Worm (Caenorhabditis elegans): ENCODE results near the gene F43G6.16.

Gene F43G6.16

ce11 chrII:11798737-11799136, 16.3 kb upstream of the F43G6.16 start, which contains the start of gene hda-5:
TSS of gene hda-5 (plus strand) at chrII:11799037.
- TF ChIP-seq nhr-23 (tag; optimal IDR thresholded peaks at IDR 0.05): no peak
- TF ChIP-seq nhr-10 (tag; optimal IDR thresholded peaks at IDR 0.05): no peak
- TF ChIP-seq dmd-4 (tag; optimal IDR thresholded peaks at IDR 0.05): no peak
- TF ChIP-seq ceh-82 (tag; optimal IDR thresholded peaks at IDR 0.05): no peak
- TF ChIP-seq nhr-77 (tag; optimal IDR thresholded peaks at IDR 0.05): no peak
- no peak for TF ChIP-seq ama-1 (optimal IDR thresholded peaks at IDR 0.05)
- no peak for TF ChIP-seq sem-4 (tag; optimal IDR thresholded peaks at IDR 0.05)
- TF ChIP-seq Y55F3AM.14 (GFP tag; optimal IDR thresholded peaks at IDR 0.05): no peak
- TF ChIP-seq unc-55 (GFP tag; optimal IDR thresholded peaks at IDR 0.05): no peak
- TF ChIP-seq aly-2 (tag; optimal IDR thresholded peaks at IDR 0.05): no peak
- no peak for TF ChIP-seq alr-1 (tag; optimal IDR thresholded peaks at IDR 0.05)
- no peak for TF ChIP-seq blmp-1 (tag; optimal IDR thresholded peaks at IDR 0.05; ENCODE audit: insufficient read depth)
- TF ChIP-seq ztf-11 (tag; optimal IDR thresholded peaks at IDR 0.05): no peak
- no peak for TF ChIP-seq egl-27 (tag; optimal IDR thresholded peaks at IDR 0.05)
- TF ChIP-seq gmeb-1 (tag; optimal IDR thresholded peaks at IDR 0.05): no peak
- TF ChIP-seq lsy-2 (tag; optimal IDR thresholded peaks at IDR 0.05): no peak

DNA sequence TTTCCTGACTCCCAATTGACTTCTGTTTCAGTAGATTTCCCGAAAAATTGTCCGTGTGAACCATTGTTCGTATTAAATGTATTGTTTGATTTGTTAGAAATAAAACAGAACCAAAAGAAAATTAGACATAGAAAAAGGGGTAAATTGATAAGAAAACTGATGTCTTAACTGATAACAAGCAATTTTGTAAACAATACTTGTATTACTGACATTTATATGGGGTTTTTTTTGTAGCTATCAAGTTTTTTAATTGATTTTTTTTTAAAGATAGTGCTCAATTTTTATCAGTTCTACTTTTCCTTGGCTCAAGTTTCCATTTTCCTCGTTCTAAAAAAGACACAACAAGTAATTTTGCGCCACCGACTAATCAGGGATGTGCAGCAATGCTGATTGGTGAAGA, 14.8 kb upstream of the F43G6.16 start:
- no peak for TF ChIP-seq ceh-16 (tag; optimal IDR thresholded peaks at IDR 0.05)
- peak; percentile 17 for TF ChIP-seq fos-1 (tag; optimal IDR thresholded peaks at IDR 0.05)

DNA sequence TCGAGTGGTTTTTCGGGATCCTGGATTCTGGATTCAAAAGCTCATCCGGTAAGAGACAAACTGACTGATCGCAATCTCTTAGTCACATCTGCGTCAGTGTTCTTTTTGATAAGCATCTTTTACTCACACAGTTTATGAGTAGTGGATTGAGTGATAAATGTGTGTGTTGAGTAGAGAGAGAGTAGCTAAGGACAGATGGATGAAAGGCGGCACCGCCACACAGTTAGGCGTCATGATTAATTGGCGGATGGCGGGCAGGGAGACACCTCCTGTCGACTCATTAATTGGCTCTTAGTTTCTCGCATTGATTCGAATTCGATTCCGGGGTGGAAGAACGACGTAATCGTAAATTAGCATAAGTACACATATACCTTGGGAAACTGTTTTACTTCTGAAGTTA, 12.0 kb upstream of the F43G6.16 start:
- no peak for TF ChIP-seq fos-1 (tag; optimal IDR thresholded peaks at IDR 0.05)
- peak; percentile 54 for TF ChIP-seq ceh-16 (tag; optimal IDR thresholded peaks at IDR 0.05)

DNA sequence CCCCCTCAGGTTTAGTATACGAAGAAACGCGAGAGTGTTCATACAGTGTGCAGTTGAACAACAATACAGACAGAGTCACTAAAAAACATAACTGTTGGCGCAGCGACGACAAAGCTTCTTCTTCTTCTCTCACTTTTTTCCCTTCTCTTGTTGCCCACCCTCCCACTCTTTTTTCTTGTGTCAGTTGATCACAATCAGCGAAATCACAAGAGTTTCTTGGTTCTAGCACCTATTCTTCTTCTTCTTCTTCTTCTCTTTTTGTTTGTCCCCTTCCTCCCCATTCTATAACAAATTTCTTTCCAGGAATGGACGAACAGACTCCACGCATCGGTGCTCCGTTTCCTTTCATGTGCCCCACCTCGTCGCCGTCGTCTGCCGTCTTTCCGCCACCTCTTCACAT, 8.0 kb upstream of the F43G6.16 start, which contains the start of gene F43G6.4:
Gene F43G6.4 (plus strand): TSS at position 301 of the 400 bp plus-strand sequence.
- TF ChIP-seq nhr-77 (tag; optimal IDR thresholded peaks at IDR 0.05): no peak
- no peak for TF ChIP-seq mbf-1 (tag; optimal IDR thresholded peaks at IDR 0.05)
- TF ChIP-seq nhr-129 (tag; optimal IDR thresholded peaks at IDR 0.05): no peak
- TF ChIP-seq ceh-16 (tag; optimal IDR thresholded peaks at IDR 0.05): no peak
- no peak for TF ChIP-seq nhr-12 (tag; optimal IDR thresholded peaks at IDR 0.05)
- no peak for TF ChIP-seq elt-1 (tag; optimal IDR thresholded peaks at IDR 0.05)
- no peak for TF ChIP-seq nhr-237 (tag; optimal IDR thresholded peaks at IDR 0.05)
- TF ChIP-seq elt-3 (tag; optimal IDR thresholded peaks at IDR 0.05): no peak
- TF ChIP-seq ama-1 (optimal IDR thresholded peaks at IDR 0.05): no peak
- TF ChIP-seq ztf-4 (tag; optimal IDR thresholded peaks at IDR 0.05): no peak

DNA sequence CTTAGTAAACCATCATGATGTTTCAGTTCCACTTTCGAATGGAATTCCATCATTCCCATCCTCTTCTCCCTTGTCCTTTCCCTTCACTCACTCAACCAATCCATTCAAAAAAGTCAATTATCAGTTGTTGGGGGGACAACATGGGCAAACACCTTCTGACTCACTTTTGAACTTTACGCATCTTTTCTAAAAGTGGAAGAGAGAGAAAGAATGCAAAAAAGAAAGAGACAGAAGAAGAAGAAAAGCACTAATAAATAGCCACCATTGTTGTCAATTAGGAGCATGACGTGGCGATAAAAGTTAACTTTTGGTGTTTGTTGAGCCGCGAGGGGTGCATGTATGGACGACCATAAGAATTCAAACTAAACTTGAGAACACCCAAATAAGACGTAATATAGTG, 5.6 kb upstream of the F43G6.16 start:
- TF ChIP-seq nhr-77 (tag; optimal IDR thresholded peaks at IDR 0.05) (no peak), elt-1 (tag; optimal IDR thresholded peaks at IDR 0.05) (no peak), elt-3 (tag; optimal IDR thresholded peaks at IDR 0.05) (no peak), sma-3 (GFP tag; optimal IDR thresholded peaks at IDR 0.05) (no peak), unc-62 (GFP tag; optimal IDR thresholded peaks at IDR 0.05) (no peak), ceh-82 (tag; optimal IDR thresholded peaks at IDR 0.05) (no peak), crh-2 (tag; optimal IDR thresholded peaks at IDR 0.05) (no peak), ztf-1 (GFP tag; conservative IDR thresholded peaks at IDR 0.05) (no peak), fos-1 (tag; optimal IDR thresholded peaks at IDR 0.05) (no peak), lin-11 (tag; optimal IDR thresholded peaks at IDR 0.05) (no peak), gmeb-1 (tag; optimal IDR thresholded peaks at IDR 0.05) (no peak), ztf-11 (tag; optimal IDR thresholded peaks at IDR 0.05) (no peak)

ce11 chrII:11777893-11778480, 4.4 kb downstream of the F43G6.16 start, which contains the start of the genes patr-1 and dna-2:
TSS of gene patr-1 (minus strand) at chrII:11777943.
TSS of gene dna-2 (plus strand) at chrII:11778430.
- no peak for TF ChIP-seq R02D3.7 (tag; optimal IDR thresholded peaks at IDR 0.05)
- no peak for TF ChIP-seq elt-1 (tag; optimal IDR thresholded peaks at IDR 0.05)
- TF ChIP-seq nhr-10 (tag; optimal IDR thresholded peaks at IDR 0.05): no peak
- TF ChIP-seq lin-11 (tag; optimal IDR thresholded peaks at IDR 0.05): peak; percentile 62
- TF ChIP-seq C34F6.9 (tag; optimal IDR thresholded peaks at IDR 0.05): peak; percentile 57
- peak; percentile 44 for TF ChIP-seq nhr-25 (tag; optimal IDR thresholded peaks at IDR 0.05)
- peak; percentile 5 for TF ChIP-seq ama-1 (optimal IDR thresholded peaks at IDR 0.05)
- no peak for TF ChIP-seq ceh-82 (tag; optimal IDR thresholded peaks at IDR 0.05)
- TF ChIP-seq mdl-1 (tag; optimal IDR thresholded peaks at IDR 0.05): no peak
- TF ChIP-seq nhr-21 (tag; optimal IDR thresholded peaks at IDR 0.05): no peak
- peak; percentile 83 for TF ChIP-seq unc-55 (GFP tag; optimal IDR thresholded peaks at IDR 0.05)
- peak; percentile 57 for TF ChIP-seq lin-13 (GFP tag; optimal IDR thresholded peaks at IDR 0.05)
- no peak for TF ChIP-seq ceh-16 (tag; optimal IDR thresholded peaks at IDR 0.05)
- TF ChIP-seq sma-9 (GFP tag; optimal IDR thresholded peaks at IDR 0.05): peak; percentile 22
- no peak for TF ChIP-seq sma-9 (tag; optimal IDR thresholded peaks at IDR 0.05)
- TF ChIP-seq nhr-11 (tag; optimal IDR thresholded peaks at IDR 0.05): no peak
- TF ChIP-seq crh-2 (tag; optimal IDR thresholded peaks at IDR 0.05): peak; percentile 60
- peak; percentile 89 for TF ChIP-seq gmeb-1 (tag; optimal IDR thresholded peaks at IDR 0.05)
- peak; percentile 30 for TF ChIP-seq sma-3 (GFP tag; optimal IDR thresholded peaks at IDR 0.05)
- no peak for TF ChIP-seq egl-27 (tag; optimal IDR thresholded peaks at IDR 0.05)
- TF ChIP-seq lsy-2 (tag; optimal IDR thresholded peaks at IDR 0.05): peak; percentile 42 to 86
- TF ChIP-seq aly-2 (tag; optimal IDR thresholded peaks at IDR 0.05): no peak
- TF ChIP-seq nhr-77 (tag; optimal IDR thresholded peaks at IDR 0.05): no peak
- no peak for TF ChIP-seq skn-1 (tag; optimal IDR thresholded peaks at IDR 0.05)
- TF ChIP-seq nhr-129 (tag; optimal IDR thresholded peaks at IDR 0.05): peak; percentile 69
- no peak for TF ChIP-seq ztf-1 (GFP tag; conservative IDR thresholded peaks at IDR 0.05)
- TF ChIP-seq fos-1 (tag; optimal IDR thresholded peaks at IDR 0.05): peak; percentile 25
- no peak for TF ChIP-seq mab-5 (tag; optimal IDR thresholded peaks at IDR 0.05)

All from whole organism, L2 larva.